Fruit fly (Drosophila melanogaster) whole organism, wandering third instar larva: ENCODE results near the gene tal-AA.

Experiments
- CG32264 ChIP-seq: fragments of 200-800 bp; sonication (Bioruptor generic); optimal IDR thresholded peaks from 2 replicates; lab custom pipeline; 2016; ENCODE audit warnings: missing biosample characterization, missing genetic modification characterization
- Dfd ChIP-seq: fragments of >200 bp; optimal IDR thresholded peaks from 2 replicates; lab custom pipeline; 2017; ENCODE audit warnings: missing biosample characterization, missing genetic modification characterization
- Hnf4 ChIP-seq: fragments of 200-800 bp; sonication (Bioruptor generic); optimal IDR thresholded peaks from 2 replicates; lab custom pipeline; 2016; ENCODE audit warnings: missing biosample characterization, mild to moderate bottlenecking, missing genetic modification characterization
- Sp1 ChIP-seq: fragments of 200-800 bp; sonication (Bioruptor generic); optimal IDR thresholded peaks from 3 replicates; lab custom pipeline; 2019; ENCODE audit warnings: missing biosample characterization, mild to moderate bottlenecking, missing genetic modification characterization, moderate library complexity
- Vsx2 ChIP-seq: fragments of 200-300, 225-300 bp; sonication (Bioruptor generic); optimal IDR thresholded peaks from 2 replicates; lab custom pipeline; 2018; ENCODE audit warnings: missing biosample characterization, missing genetic modification characterization; ENCODE audit not compliant: partially characterized antibody
- br ChIP-seq: fragments of 200-800 bp; sonication (Bioruptor generic); optimal IDR thresholded peaks from 2 replicates; lab custom pipeline; 2016; ENCODE audit warnings: missing biosample characterization, missing genetic modification characterization
- dl ChIP-seq, 2 experiments: fragments of 175-275, 200-275 bp in 1 of 2; fragments of 200-275 bp in 1 of 2; sonication (Bioruptor generic); optimal IDR thresholded peaks; lab custom pipeline; 2018; ENCODE audit warnings: mild to moderate bottlenecking in 2 of 2, missing biosample characterization in 2 of 2, missing genetic modification characterization in 2 of 2, moderate library complexity in 2 of 2; ENCODE audit not compliant: partially characterized antibody in 2 of 2, insufficient read depth in 1 of 2
- foxo ChIP-seq, 2 experiments: fragments of 200-800 bp; sonication (Bioruptor generic); optimal IDR thresholded peaks; 2 replicates in 1 of 2; 3 replicates in 1 of 2; lab custom pipeline; 2016 to 2017; ENCODE audit warnings: missing biosample characterization in 2 of 2, missing genetic modification characterization in 2 of 2
- fru ChIP-seq: fragments of 200-800 bp; sonication (Bioruptor generic); optimal IDR thresholded peaks from 3 replicates; lab custom pipeline; 2016; ENCODE audit warnings: missing biosample characterization, mild to moderate bottlenecking, missing genetic modification characterization
- sage ChIP-seq: fragments of 200-800 bp; sonication (Bioruptor generic); optimal IDR thresholded peaks from 2 replicates; lab custom pipeline; 2016; ENCODE audit warnings: missing biosample characterization, mild to moderate bottlenecking, missing genetic modification characterization
- sv ChIP-seq: fragments of 200-800 bp; sonication (Bioruptor generic); optimal IDR thresholded peaks from 3 replicates; lab custom pipeline; 2016; ENCODE audit warnings: missing biosample characterization, missing genetic modification characterization
- tai ChIP-seq: sonication (Bioruptor generic); optimal IDR thresholded peaks from 2 replicates; lab custom pipeline; 2016; ENCODE audit warnings: missing biosample characterization, missing genetic modification characterization
- usp ChIP-seq: fragments of >200 bp; optimal IDR thresholded peaks from 2 replicates; lab custom pipeline; 2017; ENCODE audit warnings: missing biosample characterization, missing genetic modification characterization

dm6 chr3R:13810308-13810707, 2.6 kb upstream of the tal-AA start:
- no peak for TF ChIP-seq tai (GFP tag; lab: Kevin White, UChicago)
- no peak for TF ChIP-seq foxo (GFP tag; optimal IDR thresholded peaks at IDR 0.05; lab: Kevin White, UChicago)
- TF ChIP-seq fru (GFP tag; lab: Kevin White, UChicago), result no peak
- TF ChIP-seq CG32264 (GFP tag; lab: Kevin White, UChicago), result no peak
- TF ChIP-seq sage (GFP tag; lab: Kevin White, UChicago), result no peak
- no peak for TF ChIP-seq usp (GFP tag; lab: Kevin White, UChicago)
- TF ChIP-seq Hnf4 (GFP tag; lab: Kevin White, UChicago), result no peak
- no peak for TF ChIP-seq Dfd (GFP tag; lab: Kevin White, UChicago)
- no peak for TF ChIP-seq Sp1 (GFP tag; lab: Kevin White, UChicago)
- TF ChIP-seq Vsx2 (GFP tag; lab: Kevin White, UChicago), result no peak
- TF ChIP-seq br (GFP tag; lab: Kevin White, UChicago), result no peak
- TF ChIP-seq dl (GFP tag; optimal IDR thresholded peaks at IDR 0.05; lab: Kevin White, UChicago; ENCODE audit: insufficient read depth in 1 of 2, partially characterized antibody in 2 of 2), result no peak
- TF ChIP-seq sv (GFP tag; lab: Kevin White, UChicago), result no peak
